Worm (Caenorhabditis elegans) whole organism, midembryonic: ENCODE results near the gene mre-11.

ENCODE experiments used
- T22C8.4 ChIP-seq: fragments of 200-800 bp; sonication (Bioruptor generic); IDR thresholded peaks from 2 replicates; pipeline ENCODE4 v1.3.6; 2022; ENCODE audit warnings: missing genetic modification characterization, missing compliant biosample characterization
- cog-1 ChIP-seq: sonication (generic microtip); optimal IDR thresholded peaks from 2 replicates; lab custom pipeline; 2016; ENCODE audit warnings: missing genetic modification characterization, missing compliant biosample characterization
- flt-1 ChIP-seq: fragments of 200-800 bp; sonication (Bioruptor generic); IDR thresholded peaks from 2 replicates; pipeline ENCODE4 v1.3.6; 2022; ENCODE audit warnings: missing genetic modification characterization, missing compliant biosample characterization
- klf-2 ChIP-seq: fragments of 200-800 bp; sonication (Bioruptor generic); conservative IDR thresholded peaks from 2 replicates; pipeline ENCODE4 v1.3.6; 2022; ENCODE audit warnings: missing genetic modification reagents, missing genetic modification characterization, missing compliant biosample characterization
- med-1 ChIP-seq: sonication (generic microtip); optimal IDR thresholded peaks from 2 replicates; lab custom pipeline; 2017; ENCODE audit warnings: missing genetic modification characterization, mild to moderate bottlenecking, missing compliant biosample characterization, antibody characterized with exemption, missing genetic modification reagents; ENCODE audit not compliant: insufficient read depth
- tab-1 ChIP-seq: fragments of 200-800 bp; sonication (Bioruptor generic); IDR thresholded peaks from 2 replicates; pipeline ENCODE4 v1.3.6; 2022; ENCODE audit warnings: missing genetic modification characterization, missing compliant biosample characterization
- ztf-23 ChIP-seq: fragments of 200-800 bp; sonication (Bioruptor generic); IDR thresholded peaks from 2 replicates; pipeline ENCODE4 v1.3.6; 2022; ENCODE audit warnings: missing genetic modification reagents, missing genetic modification characterization, missing compliant biosample characterization
- ztf-29 ChIP-seq: fragments of 200-800 bp; sonication (Bioruptor generic); IDR thresholded peaks from 2 replicates; pipeline ENCODE4 v1.3.6; 2022; ENCODE audit warnings: missing genetic modification reagents, missing genetic modification characterization, missing compliant biosample characterization

- TF ChIP-seq T22C8.4 (GFP tag; lab: Robert Waterston, UW) (no peak), med-1 (GFP tag; lab: Kevin White, UChicago) (no peak), cog-1 (no peak), klf-2 (GFP tag; lab: Robert Waterston, UW) (no peak), flt-1 (GFP tag; lab: Robert Waterston, UW) (no peak), tab-1 (GFP tag; lab: Robert Waterston, UW) (no peak), ztf-29 (GFP tag; lab: Robert Waterston, UW) (no peak), ztf-23 (GFP tag; lab: Robert Waterston, UW) (no peak)
Measured at ce11 chrV:10712608-10712900, 24.1 kb downstream of the mre-11 start.
